Worm (Caenorhabditis elegans): Measurements from ENCODE around the gene pot-3.

The pot-3 gene

ce11 chrIII:13770017-13770416 lies 10.0 kb upstream of the pot-3 start:
- TF ChIP-seq pax-1 (tag; optimal IDR thresholded peaks at IDR 0.05): no peak
- no peak for TF ChIP-seq sdc-2 (tag; optimal IDR thresholded peaks at IDR 0.05)
- no peak for TF ChIP-seq ceh-24 (tag; optimal IDR thresholded peaks at IDR 0.05)
- TF ChIP-seq pros-1 (tag; optimal IDR thresholded peaks at IDR 0.05): no peak
- no peak for TF ChIP-seq ama-1 (optimal IDR thresholded peaks at IDR 0.05)
- TF ChIP-seq tbx-7 (tag; optimal IDR thresholded peaks at IDR 0.05): no peak
- no peak for TF ChIP-seq unc-86 (tag; optimal IDR thresholded peaks at IDR 0.05)
- no peak for TF ChIP-seq nhr-11 (tag; optimal IDR thresholded peaks at IDR 0.05)
- TF ChIP-seq odd-2 (tag; optimal IDR thresholded peaks at IDR 0.05): no peak
- no peak for TF ChIP-seq ceh-34 (tag; optimal IDR thresholded peaks at IDR 0.05)
- no peak for TF ChIP-seq nhr-232 (tag; optimal IDR thresholded peaks at IDR 0.05)
- no peak for TF ChIP-seq nfya-1 (tag; optimal IDR thresholded peaks at IDR 0.05)
- TF ChIP-seq K02D7.2 (tag; optimal IDR thresholded peaks at IDR 0.05): no peak
- no peak for TF ChIP-seq sox-4 (tag; optimal IDR thresholded peaks at IDR 0.05)
- no peak for TF ChIP-seq elt-2 (tag; optimal IDR thresholded peaks at IDR 0.05)
- no peak for TF ChIP-seq ceh-6 (GFP tag; optimal IDR thresholded peaks at IDR 0.05)
- no peak for TF ChIP-seq T23F11.4 (GFP tag; optimal IDR thresholded peaks at IDR 0.05)
- TF ChIP-seq ceh-22 (tag; optimal IDR thresholded peaks at IDR 0.05): no peak
- TF ChIP-seq hlh-30 (tag; optimal IDR thresholded peaks at IDR 0.05; ENCODE audit: insufficient read depth): no peak
- TF ChIP-seq dmd-4 (tag; optimal IDR thresholded peaks at IDR 0.05; ENCODE audit: borderline replicate concordance): no peak

DNA sequence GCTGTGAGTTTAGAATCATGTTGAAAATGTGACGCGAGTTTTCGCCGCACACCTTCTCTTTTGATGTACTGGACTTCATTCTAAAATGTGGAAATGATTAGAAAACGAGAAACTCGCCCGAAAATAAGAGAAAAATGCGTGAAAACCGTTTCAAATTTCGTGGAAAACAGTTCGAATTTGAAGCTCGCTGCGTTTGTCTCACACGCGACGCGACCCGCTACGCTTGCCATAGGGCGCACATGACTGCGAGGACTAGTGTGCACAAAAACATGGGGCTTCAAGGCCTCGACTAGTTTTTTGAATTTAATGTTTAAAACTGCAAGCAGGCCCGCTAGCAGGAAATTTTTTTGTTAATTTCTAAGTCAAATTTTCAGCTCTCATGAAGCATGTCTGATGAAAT lies 8.9 kb upstream of the pot-3 start, which contains the start of the genes cyk-4 and pdr-1:
Gene cyk-4, minus strand, starts transcription at position 80 of the 400 bp plus-strand sequence.
Gene pdr-1, plus strand, starts transcription at position 369 of the 400 bp plus-strand sequence.
- no peak for TF ChIP-seq hlh-15 (tag; optimal IDR thresholded peaks at IDR 0.05)
- peak; percentile 7 for TF ChIP-seq ceh-34 (tag; optimal IDR thresholded peaks at IDR 0.05)
- peak; percentile 25 for TF ChIP-seq unc-42 (tag; optimal IDR thresholded peaks at IDR 0.05)
- TF ChIP-seq ceh-19 (GFP tag; optimal IDR thresholded peaks at IDR 0.05): no peak
- no peak for TF ChIP-seq ceh-48 (tag; optimal IDR thresholded peaks at IDR 0.05)
- TF ChIP-seq tbx-7 (tag; optimal IDR thresholded peaks at IDR 0.05): no peak
- no peak for TF ChIP-seq pha-4 (tag; optimal IDR thresholded peaks at IDR 0.05)
- TF ChIP-seq nfya-1 (tag; optimal IDR thresholded peaks at IDR 0.05): peak; percentile 57
- no peak for TF ChIP-seq fkh-6 (tag; optimal IDR thresholded peaks at IDR 0.05)
- TF ChIP-seq hlh-30 (tag; optimal IDR thresholded peaks at IDR 0.05; ENCODE audit: insufficient read depth): peak; percentile 44
- TF ChIP-seq ceh-31 (tag; optimal IDR thresholded peaks at IDR 0.05): peak; percentile 12
- TF ChIP-seq hlh-8 (tag; optimal IDR thresholded peaks at IDR 0.05): no peak

DNA sequence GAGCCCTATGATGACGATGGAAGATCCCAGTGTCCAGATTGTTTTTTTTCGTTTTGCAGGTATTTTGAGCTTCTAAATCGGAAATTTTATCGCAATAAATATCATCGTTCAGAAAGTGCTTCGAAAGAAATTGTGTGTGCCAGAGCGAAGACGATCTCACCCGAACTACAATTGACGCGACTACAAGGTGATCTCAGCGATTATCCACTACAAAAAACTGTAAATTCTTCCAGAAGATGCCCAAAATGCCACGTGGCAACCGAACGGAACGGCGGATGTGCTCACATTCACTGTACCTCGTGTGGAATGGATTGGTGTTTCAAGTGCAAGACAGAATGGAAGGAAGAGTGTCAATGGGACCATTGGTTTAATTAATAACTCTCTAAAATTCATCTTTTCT lies 7.1 kb upstream of the pot-3 start, which contains the start of gene mdt-29:
Gene mdt-29, plus strand, starts transcription at position 301 of the 400 bp plus-strand sequence.
- TF ChIP-seq fax-1 (tag; optimal IDR thresholded peaks at IDR 0.05) (no peak), ahr-1 (tag; optimal IDR thresholded peaks at IDR 0.05) (no peak), dmd-4 (tag; optimal IDR thresholded peaks at IDR 0.05; ENCODE audit: borderline replicate concordance) (no peak)

ce11 chrIII:13778816-13779215 lies 1.2 kb upstream of the pot-3 start:
- TF ChIP-seq gmeb-2 (tag; optimal IDR thresholded peaks at IDR 0.05) (no peak), hlh-13 (GFP tag; optimal IDR thresholded peaks at IDR 0.05) (no peak), ceh-24 (tag; optimal IDR thresholded peaks at IDR 0.05) (no peak), odd-2 (tag; optimal IDR thresholded peaks at IDR 0.05) (peak; percentile 35), unc-86 (tag; optimal IDR thresholded peaks at IDR 0.05) (no peak), elt-4 (tag; optimal IDR thresholded peaks at IDR 0.05) (no peak), hlh-15 (tag; optimal IDR thresholded peaks at IDR 0.05) (no peak), Y22D7AL.16 (tag; optimal IDR thresholded peaks at IDR 0.05) (no peak), pax-1 (tag; optimal IDR thresholded peaks at IDR 0.05) (peak; percentile 53), ceh-48 (tag; optimal IDR thresholded peaks at IDR 0.05) (no peak), ama-1 (optimal IDR thresholded peaks at IDR 0.05) (no peak), lim-6 (tag; optimal IDR thresholded peaks at IDR 0.05) (no peak), tbx-2 (tag; optimal IDR thresholded peaks at IDR 0.05) (no peak), ceh-22 (tag; optimal IDR thresholded peaks at IDR 0.05) (no peak), rnt-1 (tag; optimal IDR thresholded peaks at IDR 0.05) (no peak), nhr-11 (tag; optimal IDR thresholded peaks at IDR 0.05) (peak; percentile 76), ceh-19 (GFP tag; optimal IDR thresholded peaks at IDR 0.05) (no peak), ahr-1 (tag; optimal IDR thresholded peaks at IDR 0.05) (no peak), nfya-1 (tag; optimal IDR thresholded peaks at IDR 0.05) (no peak)
